Worm (Caenorhabditis elegans) whole organism, midembryonic: Measurements from ENCODE around the gene C24B5.4.

Experiments
- flt-1 ChIP-seq: fragments of 200-800 bp; sonication (Bioruptor generic); IDR thresholded peaks from 2 replicates; pipeline ENCODE4 v1.3.6; 2022; ENCODE audit warnings: missing genetic modification characterization, missing compliant biosample characterization
- ref-1 ChIP-seq: fragments of 200-800 bp; sonication (Bioruptor generic); conservative IDR thresholded peaks from 2 replicates; pipeline ENCODE4 v1.3.6; 2022; ENCODE audit warnings: missing genetic modification reagents, missing genetic modification characterization, missing compliant biosample characterization
- ztf-23 ChIP-seq: fragments of 200-800 bp; sonication (Bioruptor generic); IDR thresholded peaks from 2 replicates; pipeline ENCODE4 v1.3.6; 2022; ENCODE audit warnings: missing genetic modification reagents, missing genetic modification characterization, missing compliant biosample characterization

- TF ChIP-seq ztf-23 (GFP tag; lab: Robert Waterston, UW): no peak
- no peak for TF ChIP-seq ref-1 (GFP tag; lab: Robert Waterston, UW)
- no peak for TF ChIP-seq flt-1
Observed at ce11 chrV:9146196-9146595, 50.9 kb downstream of the C24B5.4 start.
